Fruit fly (Drosophila melanogaster): ENCODE results near the gene CycC.
A peak's percentile ranks its signal among the peaks of the same experiment; 100 is the strongest.

- TF ChIP-seq CG3919 (GFP tag; optimal IDR thresholded peaks at IDR 0.05) = peak; percentile 82
- peak; percentile 47 for TF ChIP-seq CG6276 (GFP tag; optimal IDR thresholded peaks at IDR 0.05)
- TF ChIP-seq ss (GFP tag; optimal IDR thresholded peaks at IDR 0.05) = peak; percentile 75 to 78
- peak; percentile 62 for TF ChIP-seq CG6808 (GFP tag; optimal IDR thresholded peaks at IDR 0.05)
Measured at dm6 chr3R:14853767-14854191, 36.2 kb downstream of the CycC start.

All from whole organism, prepupa.